Worm (Caenorhabditis elegans): ENCODE results near the gene T14B4.19.

DNA sequence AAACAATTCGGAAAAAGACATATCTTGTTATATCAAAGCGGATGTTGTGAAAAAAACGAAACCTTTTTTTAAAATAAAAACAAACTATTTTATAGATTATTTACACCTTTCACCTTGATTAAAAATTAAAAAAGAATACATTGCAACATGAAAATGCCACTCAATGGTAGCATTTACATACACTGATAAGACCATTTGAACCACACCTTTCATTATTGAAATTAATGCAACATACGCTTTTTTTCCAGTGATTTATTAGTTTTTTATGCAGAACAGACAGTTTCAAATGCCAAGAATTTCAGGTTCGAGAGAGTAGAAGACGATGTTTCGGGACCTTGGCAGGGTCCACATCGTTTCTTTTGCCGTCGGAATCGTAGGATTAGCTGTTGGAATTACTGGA is 46.1 kb downstream of the T14B4.19 start, which contains the start of gene T19D12.1:
- TF ChIP-seq mab-5 (tag; optimal IDR thresholded peaks at IDR 0.05), result no peak
- no peak for TF ChIP-seq ztf-11 (tag; optimal IDR thresholded peaks at IDR 0.05)
- no peak for TF ChIP-seq lin-13 (tag; optimal IDR thresholded peaks at IDR 0.05)
- TF ChIP-seq lsy-2 (tag; optimal IDR thresholded peaks at IDR 0.05), result no peak
- TF ChIP-seq elt-3 (tag; optimal IDR thresholded peaks at IDR 0.05), result no peak
- no peak for TF ChIP-seq nhr-2 (tag; optimal IDR thresholded peaks at IDR 0.05)
- TF ChIP-seq blmp-1 (tag; optimal IDR thresholded peaks at IDR 0.05), result no peak
- TF ChIP-seq lin-32 (GFP tag; optimal IDR thresholded peaks at IDR 0.05), result no peak
- TF ChIP-seq nhr-76 (tag; optimal IDR thresholded peaks at IDR 0.05), result no peak
- TF ChIP-seq ceh-83 (GFP tag; optimal IDR thresholded peaks at IDR 0.05), result no peak
- TF ChIP-seq sptf-1 (tag; optimal IDR thresholded peaks at IDR 0.05), result no peak
- no peak for TF ChIP-seq mep-1 (tag; optimal IDR thresholded peaks at IDR 0.05)
- no peak for TF ChIP-seq ces-1 (GFP tag; optimal IDR thresholded peaks at IDR 0.05)

All from whole organism, mixed stage, embryonic.